Fruit fly (Drosophila melanogaster) whole organism, embryonic: Measurements from ENCODE around the gene Hf.
A peak's percentile ranks its signal among the peaks of the same experiment; 100 is the strongest.

ENCODE experiments used
- BEAF-32 ChIP-seq: fragments of 200-800 bp; sonication (Bioruptor generic); optimal IDR thresholded peaks from 3 replicates; lab custom pipeline; 2017; ENCODE audit warnings: missing biosample characterization, missing genetic modification characterization, mild to moderate bottlenecking, moderate library complexity, missing genetic modification reagents
- CG1024 ChIP-seq: fragments of 200-800 bp; sonication (Bioruptor generic); IDR thresholded peaks from 2 replicates; pipeline ENCODE4 v1.3.6; 2022; ENCODE audit warnings: missing biosample characterization, missing genetic modification characterization
- CG12104 ChIP-seq: fragments of 200-800 bp; sonication (Bioruptor generic); optimal IDR thresholded peaks from 3 replicates; lab custom pipeline; 2016; ENCODE audit warnings: missing biosample characterization, missing genetic modification characterization
- CG13296 ChIP-seq: fragments of 200-800 bp; sonication (Bioruptor generic); optimal IDR thresholded peaks from 3 replicates; lab custom pipeline; 2018; ENCODE audit warnings: missing biosample characterization, mild to moderate bottlenecking, missing genetic modification characterization
- CG13894 ChIP-seq: fragments of 200-800 bp; sonication (Bioruptor generic); optimal IDR thresholded peaks from 3 replicates; lab custom pipeline; 2018; ENCODE audit warnings: missing biosample characterization, mild to moderate bottlenecking, missing genetic modification characterization, moderate library complexity
- CG1792 ChIP-seq: fragments of 200-800 bp; sonication (Bioruptor generic); optimal IDR thresholded peaks from 2 replicates; lab custom pipeline; 2016; ENCODE audit warnings: missing biosample characterization, missing genetic modification characterization
- CG18599 ChIP-seq: fragments of 200-800 bp; sonication (Bioruptor generic); optimal IDR thresholded peaks from 3 replicates; lab custom pipeline; 2017; ENCODE audit warnings: missing biosample characterization, missing genetic modification characterization, mild to moderate bottlenecking, moderate library complexity, missing genetic modification reagents
- CG2712 ChIP-seq: fragments of 200-800 bp; optimal IDR thresholded peaks from 3 replicates; lab custom pipeline; 2019; ENCODE audit warnings: missing biosample characterization, mild to moderate bottlenecking, missing genetic modification characterization, moderate library complexity
- CG42726 ChIP-seq: fragments of 200-800 bp; sonication (Bioruptor generic); IDR thresholded peaks from 2 replicates; pipeline ENCODE4 v1.3.6; 2022; ENCODE audit warnings: missing biosample characterization, missing genetic modification characterization; ENCODE audit not compliant: partially characterized antibody
- CG4404 ChIP-seq: fragments of 200-800 bp; sonication (Bioruptor generic); IDR thresholded peaks from 2 replicates; pipeline ENCODE4 v1.3.6; 2022; ENCODE audit warnings: missing biosample characterization, missing genetic modification characterization
- CG5245 ChIP-seq: fragments of 200-800 bp; sonication (Bioruptor generic); optimal IDR thresholded peaks from 3 replicates; lab custom pipeline; 2016; ENCODE audit warnings: missing biosample characterization, missing genetic modification characterization
- CG6765 ChIP-seq: fragments of 200-800 bp; sonication (Bioruptor generic); optimal IDR thresholded peaks from 3 replicates; lab custom pipeline; 2017; ENCODE audit warnings: missing biosample characterization, mild to moderate bottlenecking, missing genetic modification characterization
- CG6791 ChIP-seq: fragments of 200-800 bp; sonication (Bioruptor generic); IDR thresholded peaks from 3 replicates; pipeline ENCODE4 v1.3.6; 2022; ENCODE audit warnings: missing biosample characterization, missing genetic modification characterization; ENCODE audit not compliant: partially characterized antibody
- CG8765 ChIP-seq: fragments of 200-800 bp; sonication (Bioruptor generic); IDR thresholded peaks from 2 replicates; pipeline ENCODE4 v1.3.6; 2022; ENCODE audit warnings: missing biosample characterization, missing genetic modification characterization
- CTCF ChIP-seq: fragments of 200-800 bp; sonication (Bioruptor generic); optimal IDR thresholded peaks from 2 replicates; lab custom pipeline; 2017; ENCODE audit warnings: missing biosample characterization, mild to moderate bottlenecking, missing genetic modification characterization, moderate library complexity
- CkIIα-i1 ChIP-seq: fragments of 200-800 bp; sonication (Bioruptor generic); IDR thresholded peaks from 2 replicates; pipeline ENCODE4 v1.3.6; 2022; ENCODE audit warnings: missing biosample characterization, missing genetic modification characterization
- D19A ChIP-seq: fragments of 200-800 bp; optimal IDR thresholded peaks from 3 replicates; lab custom pipeline; 2019; ENCODE audit warnings: missing biosample characterization, mild to moderate bottlenecking, missing genetic modification characterization, moderate library complexity
- D19B ChIP-seq: fragments of 200-800 bp; sonication (Bioruptor generic); optimal IDR thresholded peaks from 2 replicates; lab custom pipeline; 2017; ENCODE audit warnings: missing biosample characterization, mild to moderate bottlenecking, missing genetic modification characterization
- Dp ChIP-seq: fragments of 200-800 bp; sonication (Bioruptor generic); optimal IDR thresholded peaks from 2 replicates; lab custom pipeline; 2018; ENCODE audit warnings: missing biosample characterization, mild to moderate bottlenecking, missing genetic modification characterization, moderate library complexity
- Eip74EF ChIP-seq, 2 experiments: fragments of 200-800 bp in 1 of 2; fragments of >200 bp in 1 of 2; sonication (Bioruptor generic) in 1 of 2; optimal IDR thresholded peaks; 2 replicates each; lab custom pipeline; 2017 to 2019; ENCODE audit warnings: missing biosample characterization in 2 of 2, missing genetic modification characterization in 2 of 2, mild to moderate bottlenecking in 1 of 2, moderate library complexity in 1 of 2
- Fer2 ChIP-seq: fragments of 200-800 bp; sonication (Bioruptor generic); optimal IDR thresholded peaks from 2 replicates; lab custom pipeline; 2018; ENCODE audit warnings: missing biosample characterization, mild to moderate bottlenecking, missing genetic modification characterization, moderate library complexity
- Med ChIP-seq: fragments of 200-800 bp; sonication (Bioruptor generic); peaks from one replicate; lab custom pipeline; 2016; ENCODE audit warnings: missing biosample characterization, missing genetic modification characterization, mild to moderate bottlenecking, inconsistent platforms, moderate library complexity
- Nf-YC ChIP-seq: fragments of 200-800 bp; optimal IDR thresholded peaks from 3 replicates; lab custom pipeline; 2019; ENCODE audit warnings: missing biosample characterization, mild to moderate bottlenecking, missing genetic modification characterization, moderate library complexity
- Opbp ChIP-seq: fragments of 200-800 bp; sonication (Bioruptor generic); IDR thresholded peaks from 3 replicates; pipeline ENCODE4 v1.3.6; 2022; ENCODE audit warnings: missing biosample characterization, missing genetic modification characterization; ENCODE audit not compliant: partially characterized antibody
- Pdp1 ChIP-seq, 2 experiments: fragments of 200-800 bp; sonication (Bioruptor generic); optimal IDR thresholded peaks; 3 replicates each; lab custom pipeline; 2016; ENCODE audit warnings: missing biosample characterization in 2 of 2, missing genetic modification characterization in 2 of 2, mild to moderate bottlenecking in 1 of 2, moderate library complexity in 1 of 2
- Scr ChIP-seq: fragments of 200-800 bp; sonication (Bioruptor generic); IDR thresholded peaks from 2 replicates; pipeline ENCODE4 v1.3.6; 2022; ENCODE audit warnings: missing biosample characterization, missing genetic modification characterization; ENCODE audit not compliant: partially characterized antibody
- abd-A ChIP-seq: fragments of 200-800 bp; sonication (Bioruptor generic); optimal IDR thresholded peaks from 3 replicates; lab custom pipeline; 2019; ENCODE audit warnings: missing biosample characterization, mild to moderate bottlenecking, missing genetic modification characterization, moderate library complexity
- btn ChIP-seq: fragments of 200-800 bp; sonication (Bioruptor generic); optimal IDR thresholded peaks from 2 replicates; lab custom pipeline; 2016; ENCODE audit warnings: missing biosample characterization, missing genetic modification characterization
- cato ChIP-seq: fragments of 200-800 bp; sonication (Bioruptor generic); optimal IDR thresholded peaks from 2 replicates; lab custom pipeline; 2016; ENCODE audit warnings: missing biosample characterization, missing genetic modification characterization, borderline replicate concordance
- chinmo ChIP-seq: fragments of 200-800 bp; sonication (Bioruptor generic); IDR thresholded peaks from 4 replicates; pipeline ENCODE4 v1.3.6; 2022; ENCODE audit warnings: missing biosample characterization, missing genetic modification characterization; ENCODE audit not compliant: partially characterized antibody
- ci ChIP-seq: fragments of 200-800 bp; sonication (Bioruptor generic); IDR thresholded peaks from 3 replicates; pipeline ENCODE4 v1.3.6; 2022; ENCODE audit warnings: missing biosample characterization, missing genetic modification characterization
- crc ChIP-seq: fragments of 200-800 bp; sonication (Bioruptor generic); optimal IDR thresholded peaks from 2 replicates; lab custom pipeline; 2016; ENCODE audit warnings: missing biosample characterization, missing genetic modification characterization
- exex ChIP-seq: fragments of 200-800 bp; sonication (Bioruptor generic); optimal IDR thresholded peaks from 4 replicates; lab custom pipeline; 2018; ENCODE audit warnings: missing biosample characterization, mild to moderate bottlenecking, missing genetic modification characterization, moderate library complexity
- hth ChIP-seq: fragments of >200 bp; optimal IDR thresholded peaks from 2 replicates; lab custom pipeline; 2017; ENCODE audit warnings: inconsistent platforms
- kah ChIP-seq: fragments of 200-800 bp; sonication (Bioruptor generic); optimal IDR thresholded peaks from 2 replicates; lab custom pipeline; 2018; ENCODE audit warnings: missing biosample characterization, mild to moderate bottlenecking, missing genetic modification characterization
- kay ChIP-seq: fragments of 200-800 bp; sonication (Bioruptor generic); optimal IDR thresholded peaks from 2 replicates; lab custom pipeline; 2016; ENCODE audit warnings: missing biosample characterization, missing genetic modification characterization
- ken ChIP-seq: fragments of 200-800 bp; sonication (Bioruptor generic); IDR thresholded peaks from 3 replicates; pipeline ENCODE4 v1.3.6; 2022; ENCODE audit warnings: missing biosample characterization, missing genetic modification characterization
- oc ChIP-seq: fragments of 200-800 bp; sonication (Bioruptor generic); optimal IDR thresholded peaks from 2 replicates; lab custom pipeline; 2018; ENCODE audit warnings: missing biosample characterization, mild to moderate bottlenecking, missing genetic modification characterization, moderate library complexity
- pita ChIP-seq: fragments of 200-800 bp; sonication (Bioruptor generic); optimal IDR thresholded peaks from 2 replicates; lab custom pipeline; 2017; ENCODE audit warnings: missing biosample characterization, mild to moderate bottlenecking, missing genetic modification characterization
- rib ChIP-seq: fragments of 200-800 bp; sonication (Bioruptor generic); IDR thresholded peaks from 2 replicates; pipeline ENCODE4 v1.3.6; 2022; ENCODE audit warnings: missing biosample characterization, missing genetic modification characterization
- sd ChIP-seq: fragments of 200-800 bp; sonication (Bioruptor generic); optimal IDR thresholded peaks from 3 replicates; lab custom pipeline; 2018; ENCODE audit warnings: missing biosample characterization, mild to moderate bottlenecking, missing genetic modification characterization, moderate library complexity
- sens ChIP-seq: fragments of 200-800 bp; sonication (Bioruptor generic); peaks from one replicate; lab custom pipeline; 2016; ENCODE audit warnings: missing biosample characterization, missing genetic modification characterization
- vvl ChIP-seq: fragments of 200-800 bp; sonication (Bioruptor generic); IDR thresholded peaks from 2 replicates; pipeline ENCODE4 v1.3.6; 2022; ENCODE audit warnings: missing biosample characterization, missing genetic modification characterization
- zen ChIP-seq: fragments of 200-800 bp; sonication (Bioruptor generic); optimal IDR thresholded peaks from 3 replicates; lab custom pipeline; 2018; ENCODE audit warnings: missing biosample characterization, mild to moderate bottlenecking, missing genetic modification characterization, moderate library complexity
- zfh2 ChIP-seq: fragments of 200-800 bp; sonication (Bioruptor generic); optimal IDR thresholded peaks from 2 replicates; lab custom pipeline; 2016; ENCODE audit warnings: missing biosample characterization, missing genetic modification characterization

The Hf gene

DNA sequence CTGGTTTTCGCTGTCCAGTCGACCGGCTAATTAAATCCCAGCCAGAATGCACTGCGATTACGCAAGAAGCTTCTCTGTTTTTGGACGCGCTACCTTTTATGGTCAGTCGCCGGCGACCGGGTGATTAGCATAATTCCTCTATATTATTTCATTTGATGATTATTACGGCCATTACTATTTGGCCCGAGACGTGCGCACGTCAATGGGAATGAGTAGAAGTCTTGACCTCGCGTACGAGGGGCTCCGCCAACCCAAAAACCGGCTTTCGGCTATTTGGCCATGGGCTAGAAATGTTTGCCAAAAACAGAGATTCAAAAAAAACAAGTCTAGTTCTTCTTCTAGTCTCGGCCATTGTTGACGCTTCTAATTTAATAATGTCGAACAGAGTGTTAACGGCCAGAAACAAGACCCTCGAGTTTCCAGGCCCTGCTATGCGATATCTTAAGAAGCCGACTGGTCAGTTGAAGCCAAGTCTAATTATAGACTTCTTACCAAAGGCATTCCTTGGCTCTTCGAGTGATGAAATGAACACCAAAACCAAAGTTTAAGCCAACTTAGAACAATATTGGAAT is 25.0 kb upstream of the Hf start:
- no peak for TF ChIP-seq exex (tag; lab: Kevin White, UChicago)
- no peak for TF ChIP-seq cato
- no peak for TF ChIP-seq oc (tag; lab: Kevin White, UChicago)
- no peak for TF ChIP-seq Opbp
- TF ChIP-seq vvl (GFP tag; lab: Robert Waterston, UW) = no peak
- peak; percentile 80; the same call in 1 of the 4 replicates for TF ChIP-seq chinmo
- TF ChIP-seq CG1792 (GFP tag; lab: Kevin White, UChicago) = no peak
- TF ChIP-seq ken (GFP tag; lab: Robert Waterston, UW) = no peak
- TF ChIP-seq CG13894 (tag; lab: Kevin White, UChicago) = peak; percentile 51
- TF ChIP-seq abd-A (tag; lab: Kevin White, UChicago) = peak; percentile 66
- TF ChIP-seq Med = peak; percentile 46
- peak; percentile 75 for TF ChIP-seq sd
- TF ChIP-seq Dp (GFP tag; lab: Kevin White, UChicago) = no peak
- TF ChIP-seq zen (tag; lab: Kevin White, UChicago) = no peak
- 0 out of 2 replicates have a peak, but pooled peaks have one; percentile 36 for TF ChIP-seq rib (GFP tag; lab: Robert Waterston, UW)
- TF ChIP-seq CG4404 (GFP tag; lab: Robert Waterston, UW) = no peak

DNA sequence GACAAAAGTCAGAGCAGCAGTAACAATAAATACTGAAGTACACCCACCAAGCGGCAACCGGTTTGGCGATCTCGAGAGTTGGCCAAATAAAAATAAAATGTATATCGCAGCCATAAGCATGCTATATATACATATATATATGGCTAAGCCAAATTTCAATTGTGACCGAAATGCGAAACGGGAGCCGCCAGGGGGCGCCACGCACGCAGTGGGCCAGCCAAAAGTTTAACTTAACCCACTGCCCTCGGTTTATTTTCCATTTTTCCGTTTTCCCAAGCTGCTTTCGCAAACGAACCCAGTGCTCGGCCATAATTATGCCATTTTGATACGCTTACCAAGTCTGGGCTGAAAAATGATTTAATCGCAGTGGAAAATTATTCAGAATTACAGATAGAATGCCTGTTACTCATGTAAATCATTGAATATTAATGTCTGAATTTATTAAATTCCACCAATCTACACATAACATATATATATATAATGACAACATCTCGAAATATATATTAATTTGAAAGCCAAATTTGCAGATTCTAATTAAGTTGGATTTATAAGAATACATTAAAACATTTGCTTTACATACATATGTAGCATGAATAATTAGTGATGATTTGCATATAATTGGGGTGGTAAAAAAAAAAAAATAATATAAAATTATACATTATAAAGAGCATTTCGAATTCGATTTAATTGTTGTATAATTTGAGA is 22.3 kb upstream of the Hf start:
- TF ChIP-seq CkIIα-i1 = no peak
- TF ChIP-seq kay (GFP tag; lab: Kevin White, UChicago) = no peak
- TF ChIP-seq CTCF (GFP tag; lab: Kevin White, UChicago) = peak; percentile 84
- no peak for TF ChIP-seq Eip74EF (GFP tag; optimal IDR thresholded peaks at IDR 0.05; lab: Kevin White, UChicago)
- no peak for TF ChIP-seq Nf-YC (tag; lab: Kevin White, UChicago)
- TF ChIP-seq Scr = no peak
- TF ChIP-seq D19A (tag; lab: Kevin White, UChicago) = peak; percentile 13
- peak; percentile 1 for TF ChIP-seq sens (GFP tag; lab: Kevin White, UChicago)
- TF ChIP-seq Fer2 (tag; lab: Kevin White, UChicago) = no peak
- no peak for TF ChIP-seq CG1024 (GFP tag; lab: Robert Waterston, UW)
- TF ChIP-seq kah (GFP tag; lab: Kevin White, UChicago) = no peak
- 0 out of 3 replicates have a peak, but pooled peaks have one; percentile 26 for TF ChIP-seq CG6791
- TF ChIP-seq, all 482 proteins: peak for 4

DNA sequence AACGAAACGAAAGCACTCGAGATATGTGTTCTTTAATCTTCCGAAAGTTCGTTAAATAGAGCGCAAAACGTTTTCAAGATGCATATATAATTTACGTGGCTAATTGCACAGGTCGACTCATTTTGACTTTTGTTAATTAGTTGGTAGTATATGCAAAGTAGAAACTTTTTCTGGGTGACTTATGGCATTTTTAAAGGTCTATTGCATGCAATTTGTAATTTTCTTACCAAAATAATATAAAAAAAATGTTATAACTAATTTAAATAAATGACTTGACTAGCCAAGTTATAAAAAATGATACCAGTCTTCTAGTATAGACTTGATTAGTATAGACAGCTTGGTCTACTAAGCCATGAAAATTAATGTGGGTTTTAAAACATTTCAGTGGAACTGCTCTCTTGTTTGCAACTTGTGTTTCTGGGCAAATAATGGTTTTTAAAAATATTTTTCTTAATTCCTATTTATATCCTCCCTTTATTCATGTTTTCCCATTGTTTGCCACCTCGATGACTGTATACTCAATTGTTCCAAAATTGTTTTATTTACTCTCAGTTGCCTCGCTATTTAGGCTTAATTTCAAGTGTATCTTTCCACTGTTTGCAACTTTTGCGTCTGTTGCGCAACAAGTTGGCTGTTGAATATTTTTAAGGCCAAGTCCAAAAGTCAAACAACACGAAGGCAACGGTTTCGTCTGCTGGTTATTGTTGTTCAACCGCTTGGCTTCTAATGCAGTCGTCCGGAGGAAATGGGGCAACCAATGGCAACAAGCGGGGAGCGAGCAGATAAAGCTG is 20.6 kb upstream of the Hf start:
- TF ChIP-seq cato (no peak), CG12104 (no peak), Nf-YC (tag; lab: Kevin White, UChicago) (no peak), btn (GFP tag; lab: Kevin White, UChicago) (no peak), zfh2 (GFP tag; lab: Kevin White, UChicago) (no peak), CG5245 (GFP tag; lab: Kevin White, UChicago) (no peak), crc (GFP tag; lab: Kevin White, UChicago) (no peak), D19B (GFP tag; lab: Kevin White, UChicago) (no peak), BEAF-32 (GFP tag; lab: Kevin White, UChicago) (no peak), pita (no peak), CG2712 (tag; lab: Kevin White, UChicago) (no peak), hth (lab: Kevin White, UChicago) (no peak), ci (GFP tag; lab: Robert Waterston, UW) (0 out of 3 replicates have a peak, but pooled peaks have one; percentile 30), CG13296 (GFP tag; lab: Kevin White, UChicago) (peak; percentile 7), CG42726 (GFP tag; lab: Robert Waterston, UW) (no peak), CG13894 (tag; lab: Kevin White, UChicago) (no peak), kah (GFP tag; lab: Kevin White, UChicago) (no peak), Pdp1 (GFP tag; optimal IDR thresholded peaks at IDR 0.05; lab: Kevin White, UChicago) (peak in 1 of 2 experiments; percentile 58), CG8765 (GFP tag; lab: Robert Waterston, UW) (no peak), CG18599 (GFP tag; lab: Kevin White, UChicago) (no peak), CG6765 (no peak)
